Fruit fly (Drosophila melanogaster) whole organism, embryonic: ENCODE data around the gene CG16959.

Experiments used
- CG10274 ChIP-seq: fragments of 200-800 bp; sonication (Bioruptor generic); optimal IDR thresholded peaks from 3 replicates; lab custom pipeline; 2017; ENCODE audit warnings: missing biosample characterization, mild to moderate bottlenecking, missing genetic modification characterization
- CG11247 ChIP-seq: fragments of 200-800 bp; sonication (Bioruptor generic); IDR thresholded peaks from 2 replicates; pipeline ENCODE4 v1.3.6; 2022; ENCODE audit warnings: missing biosample characterization, missing genetic modification characterization
- CG12155 ChIP-seq: fragments of 200-800 bp; sonication (Bioruptor generic); optimal IDR thresholded peaks from 3 replicates; lab custom pipeline; 2016; ENCODE audit warnings: missing biosample characterization, missing genetic modification characterization
- CG14667 ChIP-seq: fragments of 200-800 bp; sonication (Bioruptor generic); IDR thresholded peaks from 2 replicates; pipeline ENCODE4 v1.3.6; 2022; ENCODE audit warnings: missing biosample characterization, missing genetic modification characterization
- CG16813 ChIP-seq: fragments of 200-800 bp; sonication (Bioruptor generic); IDR thresholded peaks from 3 replicates; pipeline ENCODE4 v1.3.6; 2022; ENCODE audit warnings: missing biosample characterization, missing genetic modification characterization; ENCODE audit not compliant: partially characterized antibody
- CG17328 ChIP-seq: fragments of 200-800 bp; sonication (Bioruptor generic); IDR thresholded peaks from 2 replicates; pipeline ENCODE4 v1.3.6; 2022; ENCODE audit warnings: missing biosample characterization, missing genetic modification characterization
- CG17912 ChIP-seq: fragments of 200-800 bp; sonication (Bioruptor generic); optimal IDR thresholded peaks from 2 replicates; lab custom pipeline; 2018; ENCODE audit warnings: missing biosample characterization, mild to moderate bottlenecking, missing genetic modification characterization
- CG2120 ChIP-seq: fragments of 200-800 bp; sonication (Bioruptor generic); optimal IDR thresholded peaks from 3 replicates; lab custom pipeline; 2016; ENCODE audit warnings: missing biosample characterization, missing genetic modification characterization
- CG2129 ChIP-seq: fragments of 200-800 bp; sonication (Bioruptor generic); IDR thresholded peaks from 2 replicates; pipeline ENCODE4 v1.3.6; 2022; ENCODE audit warnings: missing biosample characterization, missing genetic modification characterization; ENCODE audit not compliant: partially characterized antibody
- CG2712 ChIP-seq: fragments of 200-800 bp; optimal IDR thresholded peaks from 3 replicates; lab custom pipeline; 2019; ENCODE audit warnings: missing biosample characterization, mild to moderate bottlenecking, missing genetic modification characterization, moderate library complexity
- CG2875 ChIP-seq: fragments of 200-800 bp; sonication (Bioruptor generic); optimal IDR thresholded peaks from 2 replicates; lab custom pipeline; 2017; ENCODE audit warnings: missing biosample characterization, mild to moderate bottlenecking, missing genetic modification characterization, missing genetic modification reagents
- CG34224 ChIP-seq: fragments of 200-800 bp; sonication (Bioruptor generic); IDR thresholded peaks from 3 replicates; pipeline ENCODE4 v1.3.6; 2022; ENCODE audit warnings: missing biosample characterization, missing genetic modification characterization; ENCODE audit not compliant: partially characterized antibody
- CG43689 ChIP-seq: fragments of 200-800 bp; sonication (Bioruptor generic); IDR thresholded peaks from 2 replicates; pipeline ENCODE4 v1.3.6; 2022; ENCODE audit warnings: missing biosample characterization, missing genetic modification characterization
- CG4424 ChIP-seq: fragments of 200-800 bp; sonication (Bioruptor generic); optimal IDR thresholded peaks from 3 replicates; lab custom pipeline; 2016; ENCODE audit warnings: missing biosample characterization, missing genetic modification characterization
- CG5245 ChIP-seq: fragments of 200-800 bp; sonication (Bioruptor generic); optimal IDR thresholded peaks from 3 replicates; lab custom pipeline; 2016; ENCODE audit warnings: missing biosample characterization, missing genetic modification characterization
- CG6175 ChIP-seq: fragments of 200-800 bp; sonication (Bioruptor generic); IDR thresholded peaks from 3 replicates; pipeline ENCODE4 v1.3.6; 2022; ENCODE audit warnings: missing biosample characterization, missing genetic modification characterization
- CG6765 ChIP-seq: fragments of 200-800 bp; sonication (Bioruptor generic); optimal IDR thresholded peaks from 3 replicates; lab custom pipeline; 2017; ENCODE audit warnings: missing biosample characterization, mild to moderate bottlenecking, missing genetic modification characterization
- CG6813 ChIP-seq: fragments of 200-800 bp; sonication (Bioruptor generic); optimal IDR thresholded peaks from 2 replicates; lab custom pipeline; 2017; ENCODE audit warnings: missing biosample characterization, missing genetic modification characterization, mild to moderate bottlenecking, moderate library complexity, missing genetic modification reagents
- CG7839 ChIP-seq: fragments of 200-800 bp; sonication (Bioruptor generic); optimal IDR thresholded peaks from 3 replicates; lab custom pipeline; 2018; ENCODE audit warnings: missing biosample characterization, mild to moderate bottlenecking, missing genetic modification characterization, moderate library complexity
- CG7928 ChIP-seq: fragments of 200-800 bp; sonication (Bioruptor generic); optimal IDR thresholded peaks from 2 replicates; lab custom pipeline; 2017; ENCODE audit warnings: missing biosample characterization, mild to moderate bottlenecking, missing genetic modification characterization
- CG8944 ChIP-seq: fragments of 200-800 bp; sonication (Bioruptor generic); optimal IDR thresholded peaks from 3 replicates; lab custom pipeline; 2016; ENCODE audit warnings: missing biosample characterization, missing genetic modification characterization
- CkIIα-i1 ChIP-seq: fragments of 200-800 bp; sonication (Bioruptor generic); IDR thresholded peaks from 2 replicates; pipeline ENCODE4 v1.3.6; 2022; ENCODE audit warnings: missing biosample characterization, missing genetic modification characterization
- Doc3 ChIP-seq: fragments of 200-800 bp; sonication (Bioruptor generic); IDR thresholded peaks from 3 replicates; pipeline ENCODE4 v1.3.6; 2022; ENCODE audit warnings: missing biosample characterization, missing genetic modification characterization; ENCODE audit not compliant: partially characterized antibody
- Gug ChIP-seq: fragments of 200-800 bp; sonication (Bioruptor generic); IDR thresholded peaks from 4 replicates; pipeline ENCODE4 v1.3.6; 2022; ENCODE audit warnings: missing biosample characterization, missing genetic modification characterization
- HHEX ChIP-seq: fragments of 200-800 bp; sonication (Bioruptor generic); optimal IDR thresholded peaks from 3 replicates; lab custom pipeline; 2017; ENCODE audit warnings: missing biosample characterization, mild to moderate bottlenecking, missing genetic modification characterization, missing genetic modification reagents
- HLH3B ChIP-seq: fragments of 200-800 bp; sonication (Bioruptor generic); IDR thresholded peaks from 2 replicates; pipeline ENCODE4 v1.3.6; 2022; ENCODE audit warnings: missing biosample characterization, missing genetic modification characterization
- HLHmδ ChIP-seq: fragments of 200-800 bp; sonication (Bioruptor generic); optimal IDR thresholded peaks from 2 replicates; lab custom pipeline; 2018; ENCODE audit warnings: missing biosample characterization, mild to moderate bottlenecking, missing genetic modification characterization, moderate library complexity
- Med ChIP-seq: fragments of 200-800 bp; sonication (Bioruptor generic); peaks from one replicate; lab custom pipeline; 2016; ENCODE audit warnings: missing biosample characterization, missing genetic modification characterization, mild to moderate bottlenecking, inconsistent platforms, moderate library complexity
- Neu2 ChIP-seq: fragments of 200-800 bp; sonication (Bioruptor generic); optimal IDR thresholded peaks from 3 replicates; lab custom pipeline; 2016; ENCODE audit warnings: missing biosample characterization, missing genetic modification characterization, borderline replicate concordance
- Poxn ChIP-seq: fragments of 200-800 bp; sonication (Bioruptor generic); IDR thresholded peaks from 2 replicates; pipeline ENCODE4 v1.3.6; 2022; ENCODE audit warnings: missing biosample characterization, missing genetic modification characterization
- Vsx1 ChIP-seq: fragments of 200-800 bp; sonication (Bioruptor generic); optimal IDR thresholded peaks from 2 replicates; lab custom pipeline; 2017; ENCODE audit warnings: missing biosample characterization, mild to moderate bottlenecking, missing genetic modification characterization, missing genetic modification reagents
- al ChIP-seq: fragments of 200-800 bp; sonication (Bioruptor generic); IDR thresholded peaks from 2 replicates; pipeline ENCODE4 v1.3.6; 2022; ENCODE audit warnings: missing biosample characterization, missing genetic modification characterization
- aop ChIP-seq: fragments of 200-800 bp; sonication (Bioruptor generic); IDR thresholded peaks from 2 replicates; pipeline ENCODE4 v1.3.6; 2022; ENCODE audit warnings: missing biosample characterization, missing genetic modification characterization
- bsh ChIP-seq, 2 experiments: fragments of 200-800 bp; sonication (Bioruptor generic); optimal IDR thresholded peaks; 2 replicates each; lab custom pipeline; 2017 to 2018; ENCODE audit warnings: mild to moderate bottlenecking in 2 of 2, missing biosample characterization in 2 of 2, missing genetic modification characterization in 2 of 2, moderate library complexity in 1 of 2
- cwo ChIP-seq: fragments of 200-800 bp; sonication (Bioruptor generic); optimal IDR thresholded peaks from 3 replicates; lab custom pipeline; 2017; ENCODE audit warnings: missing biosample characterization, missing genetic modification characterization, mild to moderate bottlenecking, moderate library complexity, missing genetic modification reagents
- exex ChIP-seq: fragments of 200-800 bp; sonication (Bioruptor generic); optimal IDR thresholded peaks from 4 replicates; lab custom pipeline; 2018; ENCODE audit warnings: missing biosample characterization, mild to moderate bottlenecking, missing genetic modification characterization, moderate library complexity
- gsb-n ChIP-seq: fragments of 200-800 bp; sonication (Bioruptor generic); optimal IDR thresholded peaks from 3 replicates; lab custom pipeline; 2018; ENCODE audit warnings: missing biosample characterization, mild to moderate bottlenecking, missing genetic modification characterization
- kah ChIP-seq: fragments of 200-800 bp; sonication (Bioruptor generic); optimal IDR thresholded peaks from 2 replicates; lab custom pipeline; 2018; ENCODE audit warnings: missing biosample characterization, mild to moderate bottlenecking, missing genetic modification characterization
- lmd ChIP-seq: fragments of 200-800 bp; sonication (Bioruptor generic); IDR thresholded peaks from 2 replicates; pipeline ENCODE4 v1.3.6; 2022; ENCODE audit warnings: missing biosample characterization, missing genetic modification characterization
- lola ChIP-seq, 3 experiments: fragments of >200 bp in 2 of 3; fragments of 200-800 bp in 1 of 3; sonication (Bioruptor generic) in 1 of 3; optimal IDR thresholded peaks; 2 replicates each; lab custom pipeline; 2017 to 2019; ENCODE audit warnings: missing biosample characterization in 3 of 3, missing genetic modification characterization in 3 of 3, mild to moderate bottlenecking in 1 of 3, moderate library complexity in 1 of 3
- peb ChIP-seq: fragments of 200-800 bp; sonication (Bioruptor generic); IDR thresholded peaks from 2 replicates; pipeline ENCODE4 v1.3.6; 2022; ENCODE audit warnings: missing biosample characterization, missing genetic modification characterization
- pnt ChIP-seq: fragments of 200-800 bp; sonication (Bioruptor generic); optimal IDR thresholded peaks from 3 replicates; lab custom pipeline; 2016; ENCODE audit warnings: missing biosample characterization, missing genetic modification characterization
- pum ChIP-seq: fragments of 200-800 bp; sonication (Bioruptor generic); optimal IDR thresholded peaks from 2 replicates; lab custom pipeline; 2016; ENCODE audit warnings: missing biosample characterization, missing genetic modification characterization
- repo ChIP-seq: fragments of 200-800 bp; sonication (Bioruptor generic); optimal IDR thresholded peaks from 2 replicates; lab custom pipeline; 2016; ENCODE audit warnings: missing biosample characterization, missing genetic modification characterization
- sc ChIP-seq, 3 experiments: fragments of >200 bp in 2 of 3; fragments of 200-800 bp in 1 of 3; sonication (Bioruptor generic) in 1 of 3; optimal IDR thresholded peaks; 2 replicates in 2 of 3; 3 replicates in 1 of 3; lab custom pipeline; 2017; ENCODE audit warnings: mild to moderate bottlenecking in 1 of 3, missing biosample characterization in 1 of 3, missing genetic modification characterization in 1 of 3, missing genetic modification reagents in 1 of 3
- sim ChIP-seq: fragments of 200-800 bp; sonication (Bioruptor generic); IDR thresholded peaks from 2 replicates; pipeline ENCODE4 v1.3.6; 2022; ENCODE audit warnings: missing biosample characterization, missing genetic modification characterization
- zf30C ChIP-seq: fragments of 200-800 bp; sonication (Bioruptor generic); optimal IDR thresholded peaks from 3 replicates; lab custom pipeline; 2018; ENCODE audit warnings: missing biosample characterization, mild to moderate bottlenecking, missing genetic modification characterization
- zfh2 ChIP-seq: fragments of 200-800 bp; sonication (Bioruptor generic); optimal IDR thresholded peaks from 2 replicates; lab custom pipeline; 2016; ENCODE audit warnings: missing biosample characterization, missing genetic modification characterization

The CG16959 gene

DNA sequence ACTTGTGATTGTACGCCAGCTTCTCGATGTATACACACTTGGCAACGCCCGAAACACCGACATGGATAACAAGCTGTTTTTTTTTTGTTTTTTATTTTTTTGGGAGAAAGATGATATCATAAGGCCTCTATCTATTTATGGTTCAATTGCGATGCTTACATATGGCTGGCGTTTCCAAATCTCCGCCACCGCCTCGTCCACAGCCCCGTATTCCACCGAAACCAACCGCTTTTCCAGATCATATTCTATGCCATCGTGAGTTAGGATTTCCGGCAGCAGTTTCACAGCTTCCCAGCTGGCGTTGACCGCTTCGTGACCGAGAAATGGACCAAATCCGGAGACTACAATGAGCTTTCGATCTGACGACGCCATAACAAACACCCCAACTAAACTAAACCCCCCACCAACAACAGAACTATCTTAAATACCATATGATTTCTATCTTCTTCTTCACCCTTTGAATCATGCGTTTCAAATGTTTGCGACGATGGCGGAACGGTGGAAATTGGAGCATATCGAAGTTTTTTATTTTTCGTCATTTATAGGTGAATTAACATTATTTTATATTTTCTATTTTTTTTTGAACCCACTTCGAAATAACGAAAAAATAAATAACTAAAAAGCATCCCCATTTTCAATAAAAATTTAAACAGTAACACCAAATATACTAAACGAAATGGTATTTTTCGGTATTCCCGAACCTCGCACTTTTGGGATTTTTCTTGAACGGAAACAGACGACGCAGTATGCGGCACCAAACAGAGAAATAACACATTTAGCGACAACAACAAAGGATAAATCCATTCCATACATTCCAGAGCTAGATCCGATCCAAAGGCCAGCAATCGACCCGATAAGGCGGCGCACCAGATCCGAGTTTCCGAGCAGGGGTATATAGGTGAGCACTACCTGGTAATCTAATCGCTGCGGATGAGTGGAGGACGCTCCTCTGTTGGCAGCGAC, 18.8 kb upstream of the CG16959 start, which contains the start of the genes CG32147 and Pex3:
Gene CG32147 (minus strand): TSS at position 422 of the 963 bp plus-strand sequence.
Gene Pex3 (plus strand): TSS at position 718 of the 963 bp plus-strand sequence.
- TF ChIP-seq exex (tag; lab: Kevin White, UChicago) (no peak), Vsx1 (GFP tag; lab: Kevin White, UChicago) (peak; percentile 29), CG5245 (no peak), CG4424 (GFP tag; lab: Kevin White, UChicago) (no peak), CG7928 (GFP tag; lab: Kevin White, UChicago) (no peak), CG2712 (peak; percentile 43), CG17912 (GFP tag; lab: Kevin White, UChicago) (no peak), lola (GFP tag; optimal IDR thresholded peaks at IDR 0.05; lab: Kevin White, UChicago) (peak in 1 of 3 experiments; percentile 9), Poxn (GFP tag; lab: Robert Waterston, UW) (no peak), CG6175 (GFP tag; lab: Robert Waterston, UW) (no peak), zfh2 (GFP tag; lab: Kevin White, UChicago) (no peak), zf30C (no peak), CG16813 (GFP tag; lab: Robert Waterston, UW) (0 out of 3 replicates have a peak, but pooled peaks have one; percentile 10), HLH3B (no peak), sim (no peak), cwo (GFP tag; lab: Kevin White, UChicago) (no peak), Gug (GFP tag; lab: Robert Waterston, UW) (no peak), CG11247 (GFP tag; lab: Robert Waterston, UW) (no peak), bsh (GFP tag; optimal IDR thresholded peaks at IDR 0.05; lab: Kevin White, UChicago) (no peak), CkIIα-i1 (GFP tag; lab: Robert Waterston, UW) (no peak), CG2120 (GFP tag; lab: Kevin White, UChicago) (peak; percentile 7), CG6765 (GFP tag; lab: Kevin White, UChicago) (no peak), CG14667 (GFP tag; lab: Robert Waterston, UW) (no peak), CG10274 (no peak), peb (GFP tag; lab: Robert Waterston, UW) (no peak), pum (GFP tag; lab: Kevin White, UChicago) (no peak), Doc3 (GFP tag; lab: Robert Waterston, UW) (no peak), CG12155 (GFP tag; lab: Kevin White, UChicago) (no peak), CG2875 (peak; percentile 2), CG2129 (GFP tag; lab: Robert Waterston, UW) (no peak), Med (GFP tag; lab: Kevin White, UChicago) (peak; percentile 80), HHEX (GFP tag; lab: Kevin White, UChicago) (no peak), pnt (GFP tag; lab: Kevin White, UChicago) (no peak), CG8944 (GFP tag; lab: Kevin White, UChicago) (no peak), gsb-n (tag; lab: Kevin White, UChicago) (peak; percentile 27), CG17328 (no peak), al (no peak), CG6813 (GFP tag; lab: Kevin White, UChicago) (no peak), sc (optimal IDR thresholded peaks at IDR 0.05; lab: Kevin White, UChicago) (no peak), sc (GFP tag; optimal IDR thresholded peaks at IDR 0.05; lab: Kevin White, UChicago) (no peak), HLHmδ (no peak), Neu2 (GFP tag; lab: Kevin White, UChicago) (no peak), CG7839 (tag; lab: Kevin White, UChicago) (no peak), CG43689 (GFP tag; lab: Robert Waterston, UW) (no peak), repo (GFP tag; lab: Kevin White, UChicago) (no peak), CG34224 (no peak), kah (GFP tag; lab: Kevin White, UChicago) (no peak), aop (GFP tag; lab: Robert Waterston, UW) (no peak), lmd (GFP tag; lab: Robert Waterston, UW) (no peak)
